Worm (Caenorhabditis elegans) whole organism, young adult: ENCODE results near the gene mct-3.

Experiments used
- F10E7.11 ChIP-seq: sonication (generic microtip); optimal IDR thresholded peaks from 2 replicates; lab custom pipeline; 2017; ENCODE audit warnings: mild to moderate bottlenecking, missing genetic modification characterization, moderate library complexity, missing compliant biosample characterization
- F49E8.2 ChIP-seq: sonication (generic microtip); optimal IDR thresholded peaks from 3 replicates; lab custom pipeline; 2017; ENCODE audit warnings: missing genetic modification characterization, mild to moderate bottlenecking, missing compliant biosample characterization, antibody characterized with exemption, moderate library complexity; ENCODE audit not compliant: insufficient read depth
- attf-5 ChIP-seq: fragments of 200-800 bp; sonication (Bioruptor generic); optimal IDR thresholded peaks from 2 replicates; lab custom pipeline; 2018; ENCODE audit warnings: mild to moderate bottlenecking, missing genetic modification characterization, missing compliant biosample characterization
- ets-4 ChIP-seq: fragments of 200-800 bp; sonication (Bioruptor generic); optimal IDR thresholded peaks from 2 replicates; lab custom pipeline; 2018; ENCODE audit warnings: mild to moderate bottlenecking, missing genetic modification characterization, missing compliant biosample characterization
- lin-54 ChIP-seq: fragments of 200-800 bp; sonication (Bioruptor generic); optimal IDR thresholded peaks from 2 replicates; lab custom pipeline; 2018; ENCODE audit warnings: mild to moderate bottlenecking, missing genetic modification characterization, missing compliant biosample characterization
- lsl-1 ChIP-seq: fragments of 200-800 bp; sonication (Bioruptor generic); optimal IDR thresholded peaks from 2 replicates; lab custom pipeline; 2018; ENCODE audit warnings: mild to moderate bottlenecking, missing genetic modification characterization, moderate library complexity, missing compliant biosample characterization
- mcd-1 ChIP-seq: fragments of 200-800 bp; sonication (Bioruptor generic); IDR thresholded peaks from 2 replicates; pipeline ENCODE4 v1.3.6; 2022; ENCODE audit warnings: missing genetic modification reagents, missing genetic modification characterization, missing compliant biosample characterization
- snpc-4 ChIP-seq, 5 experiments: fragments of 150-350 bp in 1 of 5; sonication (generic microtip) in 4 of 5; optimal IDR thresholded peaks; 2 replicates each; lab custom pipeline; 2014 to 2018; ENCODE audit warnings: missing genetic modification characterization in 5 of 5, missing biosample characterization in 3 of 5, antibody characterized with exemption in 2 of 5, mild to moderate bottlenecking in 2 of 5, missing compliant biosample characterization in 2 of 5, missing genotype in 2 of 5, moderate library complexity in 2 of 5, missing genetic modification reagents in 1 of 5
- unc-62 ChIP-seq: fragments of 150-350 bp; optimal IDR thresholded peaks from 2 replicates; lab custom pipeline; 2014; ENCODE audit warnings: missing biosample characterization, missing genetic modification reagents, missing genetic modification characterization

DNA sequence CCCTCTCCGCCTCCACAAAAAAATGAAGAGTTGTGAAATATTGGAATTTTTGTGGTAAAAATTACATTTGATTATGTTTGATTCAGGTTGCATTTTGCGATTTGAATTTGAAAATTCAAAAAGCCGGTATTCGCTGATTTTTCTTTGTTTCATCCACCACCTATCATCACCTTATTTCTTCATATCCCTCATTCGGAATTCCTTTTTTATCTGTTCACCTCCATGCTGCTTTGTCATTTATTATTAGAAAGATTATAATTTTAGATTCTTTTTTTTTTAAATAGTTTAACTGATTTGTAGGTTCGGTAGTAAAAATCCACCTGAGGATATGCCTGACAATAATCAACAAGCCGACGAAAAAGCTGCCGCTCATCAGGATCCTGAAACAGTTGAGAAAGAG, at the start of gene mct-3:
- TF ChIP-seq F49E8.2 (tag; lab: Kevin White, UChicago) (no peak), attf-5 (GFP tag; lab: Kevin White, UChicago) (no peak), lsl-1 (GFP tag; lab: Kevin White, UChicago) (no peak), mcd-1 (no peak), snpc-4 (GFP tag; optimal IDR thresholded peaks at IDR 0.05; lab: Kevin White, UChicago) (no peak), snpc-4 (tag; optimal IDR thresholded peaks at IDR 0.05; lab: Kevin White, UChicago) (no peak), unc-62 (GFP tag; lab: Kevin White, UChicago) (no peak), lin-54 (GFP tag; lab: Kevin White, UChicago) (no peak), ets-4 (GFP tag; lab: Kevin White, UChicago) (no peak), F10E7.11 (no peak)
